Fruit fly (Drosophila melanogaster): Measurements from ENCODE around the gene CG11839.

CG11839 gene

dm6 chr3R:25074558-25074964 lies 4.8 kb downstream of the CG11839 start, which contains the start of the genes shams and CG11920:
Gene shams (minus strand): TSS chr3R:25074607.
Gene CG11920 (plus strand): TSS chr3R:25074877.
- no peak for TF ChIP-seq Pif1B (GFP tag; optimal IDR thresholded peaks at IDR 0.05)
- TF ChIP-seq CG8159 (tag; optimal IDR thresholded peaks at IDR 0.05) = peak; percentile 58

dm6 chr3R:25077280-25077820 lies 7.6 kb downstream of the CG11839 start:
- TF ChIP-seq Pif1A (GFP tag; optimal IDR thresholded peaks at IDR 0.05) (no peak), D1 (tag; optimal IDR thresholded peaks at IDR 0.05) (no peak)

- TF ChIP-seq CG13204 (GFP tag; optimal IDR thresholded peaks at IDR 0.05) (no peak), fd96Ca (GFP tag; IDR thresholded peaks at IDR 0.05) (no peak), CG8301 (tag; optimal IDR thresholded peaks at IDR 0.05) (no peak), Snoo (tag; optimal IDR thresholded peaks at IDR 0.05) (no peak), CG15710 (tag; optimal IDR thresholded peaks at IDR 0.05) (no peak), CG9948 (tag; optimal IDR thresholded peaks at IDR 0.05) (no peak), CG34367 (tag; optimal IDR thresholded peaks at IDR 0.05) (no peak), D1 (tag; optimal IDR thresholded peaks at IDR 0.05) (no peak), CG17806 (tag; optimal IDR thresholded peaks at IDR 0.05) (no peak), rn (GFP tag; IDR thresholded peaks at IDR 0.05) (no peak), Ets98B (GFP tag; IDR thresholded peaks at IDR 0.05) (no peak), EcR (GFP tag; optimal IDR thresholded peaks at IDR 0.05) (no peak), CG12605 (GFP tag; IDR thresholded peaks at IDR 0.05) (no peak), CG8159 (tag; optimal IDR thresholded peaks at IDR 0.05) (no peak), Pif1B (GFP tag; optimal IDR thresholded peaks at IDR 0.05) (no peak), CG32121 (GFP tag; IDR thresholded peaks at IDR 0.05) (no peak)
Measured at dm6 chr3R:25078665-25079064, 8.9 kb downstream of the CG11839 start.

- peak; percentile 46; the same call in 1 of the 2 replicates for TF ChIP-seq CG32121 (GFP tag; IDR thresholded peaks at IDR 0.05)
- TF ChIP-seq CG8159 (tag; optimal IDR thresholded peaks at IDR 0.05) = no peak
Measured at dm6 chr3R:25080446-25080845, 10.7 kb downstream of the CG11839 start.

- TF ChIP-seq CG13204 (GFP tag; optimal IDR thresholded peaks at IDR 0.05) (peak; percentile 87), CG8301 (tag; optimal IDR thresholded peaks at IDR 0.05) (no peak), CG4496 (GFP tag; IDR thresholded peaks at IDR 0.05) (0 out of 3 replicates have a peak, but pooled peaks have one; percentile 42)
Measured at dm6 chr3R:25082348-25082747, 12.6 kb downstream of the CG11839 start, which contains the start of gene fd96Ca. Gene fd96Ca (plus strand): TSS chr3R:25082684.

dm6 chr3R:25094639-25095038 lies 24.9 kb downstream of the CG11839 start, which contains the start of gene fd96Cb:
Gene fd96Cb (plus strand): TSS chr3R:25095012.
- TF ChIP-seq CG12605 (GFP tag; IDR thresholded peaks at IDR 0.05) (no peak), CG8159 (tag; optimal IDR thresholded peaks at IDR 0.05) (no peak), CG15710 (tag; optimal IDR thresholded peaks at IDR 0.05) (no peak), D1 (tag; optimal IDR thresholded peaks at IDR 0.05) (no peak), CG4496 (GFP tag; IDR thresholded peaks at IDR 0.05) (no peak; the same call in 2 of the 3 replicates), CG14655 (GFP tag; optimal IDR thresholded peaks at IDR 0.05) (no peak), EcR (GFP tag; optimal IDR thresholded peaks at IDR 0.05) (no peak)

- TF ChIP-seq CG4496 (GFP tag; IDR thresholded peaks at IDR 0.05) (no peak), EcR (GFP tag; optimal IDR thresholded peaks at IDR 0.05) (peak; percentile 1), CG15710 (tag; optimal IDR thresholded peaks at IDR 0.05) (no peak)
Measured at dm6 chr3R:25097486-25097885, 27.8 kb downstream of the CG11839 start, which contains the start of the genes CG33095 and CG33096. Gene CG33095 (plus strand): TSS chr3R:25097672. Gene CG33096 (plus strand): TSS chr3R:25097672.

- TF ChIP-seq D1 (tag; optimal IDR thresholded peaks at IDR 0.05) (no peak), gl (tag; optimal IDR thresholded peaks at IDR 0.05) (no peak), CG34367 (tag; optimal IDR thresholded peaks at IDR 0.05) (no peak), CG12605 (GFP tag; IDR thresholded peaks at IDR 0.05) (no peak)
Measured at dm6 chr3R:25102253-25102652, 32.5 kb downstream of the CG11839 start, which contains the start of gene CG45095. Gene CG45095 (plus strand): TSS chr3R:25102553.

- TF ChIP-seq CG9948 (tag; optimal IDR thresholded peaks at IDR 0.05) (no peak), CG8301 (tag; optimal IDR thresholded peaks at IDR 0.05) (no peak), Snoo (tag; optimal IDR thresholded peaks at IDR 0.05) (no peak)
Measured at dm6 chr3R:25108932-25109331, 39.2 kb downstream of the CG11839 start, which contains the start of gene CG34027. Gene CG34027 (minus strand): TSS chr3R:25109032.
